Worm (Caenorhabditis elegans) whole organism, L1 larva: ENCODE data around the gene ugt-44.
A peak's percentile ranks its signal among the peaks of the same experiment; 100 is the strongest.

ENCODE experiments used
- C34B4.2 ChIP-seq: sonication (generic microtip); optimal IDR thresholded peaks from 2 replicates; lab custom pipeline; 2017; ENCODE audit warnings: mild to moderate bottlenecking, missing genetic modification characterization, missing compliant biosample characterization
- F16B12.6 ChIP-seq: fragments of 150-350 bp; optimal IDR thresholded peaks from 2 replicates; lab custom pipeline; 2014; ENCODE audit warnings: missing biosample characterization, missing genetic modification characterization
- Y116A8C.19 ChIP-seq: sonication (generic microtip); optimal IDR thresholded peaks from 2 replicates; lab custom pipeline; 2016; ENCODE audit warnings: missing compliant biosample characterization, missing genetic modification characterization, borderline replicate concordance
- ceh-90 ChIP-seq: sonication (generic microtip); optimal IDR thresholded peaks from 2 replicates; lab custom pipeline; 2016; ENCODE audit warnings: missing genetic modification characterization, missing compliant biosample characterization
- ces-1 ChIP-seq: fragments of 150-350 bp; optimal IDR thresholded peaks from 2 replicates; lab custom pipeline; 2014; ENCODE audit warnings: missing biosample characterization, missing genetic modification reagents, missing genetic modification characterization
- dsc-1 ChIP-seq: sonication (generic microtip); optimal IDR thresholded peaks from 2 replicates; lab custom pipeline; 2016; ENCODE audit warnings: mild to moderate bottlenecking, missing genetic modification characterization, missing compliant biosample characterization
- egl-13 ChIP-seq: sonication (generic microtip); optimal IDR thresholded peaks from 2 replicates; lab custom pipeline; 2016; ENCODE audit warnings: missing genotype, missing genetic modification reagents, missing genetic modification characterization, missing compliant biosample characterization
- egl-27 ChIP-seq, 2 experiments: fragments of 150-350 bp in 1 of 2; sonication (generic microtip); optimal IDR thresholded peaks; 3 replicates each; lab custom pipeline; 2017 to 2018; ENCODE audit warnings: missing biosample characterization in 2 of 2, missing genetic modification characterization in 2 of 2, missing genetic modification reagents in 2 of 2
- elt-2 ChIP-seq: sonication (generic microtip); optimal IDR thresholded peaks from 2 replicates; lab custom pipeline; 2016; ENCODE audit warnings: missing genetic modification characterization, mild to moderate bottlenecking, inconsistent platforms, missing compliant biosample characterization, missing genetic modification reagents
- fkh-10 ChIP-seq: sonication (generic microtip); optimal IDR thresholded peaks from 2 replicates; lab custom pipeline; 2017; ENCODE audit warnings: missing biosample characterization, missing genetic modification reagents, missing genetic modification characterization
- grh-1 ChIP-seq: fragments of 200-800 bp; sonication (Bioruptor generic); IDR thresholded peaks from 2 replicates; pipeline ENCODE4 v1.3.6; 2022; ENCODE audit warnings: missing genetic modification reagents, missing genetic modification characterization, missing compliant biosample characterization
- irx-1 ChIP-seq: sonication (generic microtip); optimal IDR thresholded peaks from 2 replicates; lab custom pipeline; 2016; ENCODE audit warnings: missing genetic modification characterization, missing compliant biosample characterization
- lin-35 ChIP-seq, 2 experiments: fragments of 150-350 bp; optimal IDR thresholded peaks; 2 replicates each; lab custom pipeline; 2014; ENCODE audit warnings: missing biosample characterization in 2 of 2, missing genetic modification characterization in 2 of 2, missing genetic modification reagents in 2 of 2
- lin-39 ChIP-seq: fragments of 150-350 bp; optimal IDR thresholded peaks from 2 replicates; lab custom pipeline; 2014; ENCODE audit warnings: missing biosample characterization, missing genetic modification reagents, missing genetic modification characterization
- mef-2 ChIP-seq: fragments of 150-350 bp; optimal IDR thresholded peaks from 2 replicates; lab custom pipeline; 2014; ENCODE audit warnings: missing biosample characterization, missing genetic modification characterization
- nhr-12 ChIP-seq: sonication (generic microtip); optimal IDR thresholded peaks from 2 replicates; lab custom pipeline; 2017; ENCODE audit warnings: missing biosample characterization, missing genetic modification characterization
- nhr-20 ChIP-seq: sonication (generic microtip); optimal IDR thresholded peaks from 2 replicates; lab custom pipeline; 2016; ENCODE audit warnings: mild to moderate bottlenecking, missing genetic modification characterization, missing compliant biosample characterization
- nhr-237 ChIP-seq: fragments of 150-350 bp; optimal IDR thresholded peaks from 2 replicates; lab custom pipeline; 2014; ENCODE audit warnings: missing biosample characterization, missing genetic modification characterization
- nhr-28 ChIP-seq: fragments of 150-350 bp; optimal IDR thresholded peaks from 2 replicates; lab custom pipeline; 2014; ENCODE audit warnings: missing biosample characterization, missing genetic modification characterization
- nhr-71 ChIP-seq: sonication (generic microtip); optimal IDR thresholded peaks from 2 replicates; lab custom pipeline; 2016; ENCODE audit warnings: mild to moderate bottlenecking, missing genetic modification characterization, moderate library complexity, missing compliant biosample characterization
- nhr-77 ChIP-seq: fragments of 150-350 bp; optimal IDR thresholded peaks from 2 replicates; lab custom pipeline; 2014; ENCODE audit warnings: missing biosample characterization, missing genetic modification characterization
- nhr-84 ChIP-seq: sonication (generic microtip); optimal IDR thresholded peaks from 2 replicates; lab custom pipeline; 2017; ENCODE audit warnings: missing biosample characterization, missing genetic modification characterization
- nhr-90 ChIP-seq: sonication (generic microtip); optimal IDR thresholded peaks from 2 replicates; lab custom pipeline; 2016; ENCODE audit warnings: mild to moderate bottlenecking, missing genetic modification characterization, missing compliant biosample characterization; ENCODE audit not compliant: poor library complexity
- skn-1 ChIP-seq: fragments of 150-350 bp; optimal IDR thresholded peaks from 2 replicates; lab custom pipeline; 2014; ENCODE audit warnings: missing biosample characterization, missing genetic modification characterization
- snpc-4 ChIP-seq: fragments of 150-350 bp; optimal IDR thresholded peaks from 2 replicates; lab custom pipeline; 2014; ENCODE audit warnings: missing biosample characterization, missing genetic modification characterization
- snu-23 ChIP-seq: sonication (generic microtip); optimal IDR thresholded peaks from 2 replicates; lab custom pipeline; 2016; ENCODE audit warnings: missing genetic modification characterization, missing compliant biosample characterization
- swsn-7 ChIP-seq: sonication (generic microtip); optimal IDR thresholded peaks from 2 replicates; lab custom pipeline; 2016; ENCODE audit warnings: missing genetic modification characterization, missing compliant biosample characterization
- unc-86 ChIP-seq: sonication (generic microtip); optimal IDR thresholded peaks from 2 replicates; lab custom pipeline; 2016; ENCODE audit warnings: missing genetic modification characterization, missing compliant biosample characterization
- ztf-11 ChIP-seq, 2 experiments: sonication (generic microtip); optimal IDR thresholded peaks; 2 replicates each; lab custom pipeline; 2016 to 2017; ENCODE audit warnings: missing genetic modification characterization in 2 of 2, missing biosample characterization in 1 of 2, missing compliant biosample characterization in 1 of 2
- ztf-4 ChIP-seq: fragments of 150-350 bp; optimal IDR thresholded peaks from 2 replicates; lab custom pipeline; 2014; ENCODE audit warnings: missing biosample characterization, missing genetic modification characterization

Gene ugt-44

ce11 chrIV:10457137-10457536 is 12.4 kb upstream of the ugt-44 start, which contains the start of gene srb-17:
Gene srb-17, minus strand, starts transcription at chrIV:10457237.
- TF ChIP-seq grh-1 (GFP tag; lab: Robert Waterston, UW) (no peak), lin-39 (tag; lab: Kevin White, UChicago) (no peak), swsn-7 (tag; lab: Kevin White, UChicago) (no peak)

DNA sequence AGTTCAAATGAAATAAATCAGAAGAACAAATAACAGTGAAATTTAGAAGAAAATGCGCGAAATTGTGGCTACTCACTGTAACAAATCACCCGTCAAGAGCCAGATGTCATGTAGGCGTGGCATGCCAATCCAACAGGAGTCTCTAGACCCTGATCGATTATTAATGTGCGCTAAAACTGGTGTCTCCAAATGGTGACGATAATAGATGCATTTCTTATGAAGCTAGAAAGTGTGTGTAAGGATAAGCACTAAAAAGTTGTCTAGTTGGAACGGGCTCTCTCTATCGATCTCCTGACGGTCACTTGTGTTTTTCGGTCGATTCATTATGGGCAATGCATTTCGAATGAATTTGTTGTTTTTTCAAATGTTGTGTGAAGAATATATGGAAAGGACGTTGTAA is 7.8 kb upstream of the ugt-44 start, which contains the start of gene mec-3:
mec-3 (minus strand) TSS at position 101 of the 400 bp plus-strand sequence.
- TF ChIP-seq unc-86 (peak; percentile 43), egl-13 (no peak), dsc-1 (tag; lab: Kevin White, UChicago) (no peak)

ce11 chrIV:10462608-10463007 is 6.9 kb upstream of the ugt-44 start:
- no peak for TF ChIP-seq Y116A8C.19
- no peak for TF ChIP-seq nhr-90 (tag; lab: Kevin White, UChicago)
- no peak for TF ChIP-seq nhr-237 (tag; lab: Kevin White, UChicago)
- TF ChIP-seq nhr-84 (tag; lab: Kevin White, UChicago) = no peak
- no peak for TF ChIP-seq snu-23
- TF ChIP-seq grh-1 (GFP tag; lab: Robert Waterston, UW) = no peak
- no peak for TF ChIP-seq nhr-28
- TF ChIP-seq nhr-12 = no peak
- TF ChIP-seq irx-1 (tag; lab: Kevin White, UChicago) = no peak
- TF ChIP-seq ceh-90 (tag; lab: Kevin White, UChicago) = no peak

DNA sequence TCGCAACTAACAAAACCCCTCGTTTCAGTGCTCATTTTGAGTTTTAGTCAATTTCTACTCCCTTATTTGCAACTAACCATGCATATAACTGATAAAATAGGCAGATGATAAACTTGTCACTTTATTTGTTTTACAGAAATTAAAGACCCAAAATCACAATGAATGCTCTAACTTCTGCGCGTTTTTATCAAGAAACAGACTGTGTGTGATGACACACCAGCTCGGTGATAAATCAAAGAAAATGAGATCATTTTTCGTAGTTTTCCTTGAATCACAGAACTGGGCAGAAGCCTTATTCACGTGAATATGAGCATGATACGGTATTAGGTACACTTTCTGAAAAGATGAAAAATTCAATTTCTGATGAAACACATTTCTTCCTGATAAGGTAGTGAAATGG is 6.4 kb upstream of the ugt-44 start:
- peak; percentile 43 for TF ChIP-seq nhr-71
- no peak for TF ChIP-seq C34B4.2
- TF ChIP-seq elt-2 (tag; lab: Kevin White, UChicago) = peak; percentile 99
- peak in 1 of 2 experiments; percentile 21 for TF ChIP-seq lin-35 (GFP tag; optimal IDR thresholded peaks at IDR 0.05; lab: Kevin White, UChicago)
- TF ChIP-seq nhr-90 (tag; lab: Kevin White, UChicago) = peak; percentile 42
- no peak for TF ChIP-seq ztf-11 (tag; optimal IDR thresholded peaks at IDR 0.05; lab: Kevin White, UChicago)
- no peak for TF ChIP-seq F16B12.6
- peak; percentile 51 for TF ChIP-seq nhr-20 (tag; lab: Kevin White, UChicago)

DNA sequence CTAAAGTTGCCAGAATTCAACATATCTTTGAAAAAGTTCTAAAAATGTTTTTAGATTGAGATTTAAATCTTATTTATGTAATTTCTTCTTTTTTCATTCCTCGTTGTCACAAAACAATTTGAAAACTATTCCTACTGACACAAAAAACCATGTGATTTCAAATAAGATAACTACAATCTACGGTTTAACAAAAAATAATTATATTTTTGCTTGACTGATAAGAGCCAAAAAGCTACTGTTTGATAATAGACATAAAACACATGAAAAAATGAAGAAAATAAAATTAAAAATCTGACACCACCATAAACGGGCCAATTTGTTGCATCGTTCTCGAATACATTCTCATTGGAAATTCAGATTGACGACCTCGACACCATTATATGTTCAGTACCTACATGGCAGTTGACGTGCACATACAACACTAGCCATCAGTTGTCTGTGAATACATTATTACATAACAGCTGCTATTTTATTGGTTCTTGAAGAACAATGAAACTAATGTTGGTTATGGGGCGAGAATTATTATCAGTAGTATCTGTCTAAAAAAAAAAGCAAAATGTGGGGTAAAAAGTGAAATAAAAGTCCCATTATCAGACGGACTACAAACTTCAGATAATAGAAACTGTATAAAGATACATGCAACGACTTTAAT is 5.4 kb upstream of the ugt-44 start, which contains the start of gene ugt-43:
ugt-43 (plus strand) TSS at position 602 of the 652 bp plus-strand sequence.
- TF ChIP-seq elt-2 (tag; lab: Kevin White, UChicago) (peak; percentile 60), skn-1 (tag; lab: Kevin White, UChicago) (no peak)

- TF ChIP-seq ztf-11 (tag; optimal IDR thresholded peaks at IDR 0.05; lab: Kevin White, UChicago) = no peak
- no peak for TF ChIP-seq ztf-4 (tag; lab: Kevin White, UChicago)
- no peak for TF ChIP-seq fkh-10 (GFP tag; lab: Kevin White, UChicago)
- no peak for TF ChIP-seq egl-27 (tag; optimal IDR thresholded peaks at IDR 0.05; lab: Kevin White, UChicago)
- TF ChIP-seq snpc-4 (tag; lab: Kevin White, UChicago) = no peak
- no peak for TF ChIP-seq ces-1 (GFP tag; lab: Kevin White, UChicago)
- no peak for TF ChIP-seq elt-2 (tag; lab: Kevin White, UChicago)
- TF ChIP-seq nhr-77 (tag; lab: Kevin White, UChicago) = no peak
- no peak for TF ChIP-seq mef-2 (tag; lab: Kevin White, UChicago)
- TF ChIP-seq grh-1 (GFP tag; lab: Robert Waterston, UW) = no peak
- TF ChIP-seq egl-13 = no peak
Observed at ce11 chrIV:10465764-10466163, 3.8 kb upstream of the ugt-44 start.
